Worm (Caenorhabditis elegans): ENCODE results near the gene K04C2.5.
A peak's percentile ranks its signal among the peaks of the same experiment; 100 is the strongest.

The K04C2.5 gene

ce11 chrIII:6887574-6887973, 3.9 kb downstream of the K04C2.5 start (continued):
- TF ChIP-seq rbr-2 (tag; optimal IDR thresholded peaks at IDR 0.05) (peak; percentile 67), jun-1 (tag; optimal IDR thresholded peaks at IDR 0.05) (no peak), lin-39 (tag; optimal IDR thresholded peaks at IDR 0.05) (no peak), daf-8 (GFP tag; IDR thresholded peaks at IDR 0.05) (no peak), tag-97 (GFP tag; IDR thresholded peaks at IDR 0.05) (no peak), F10B5.3 (tag; optimal IDR thresholded peaks at IDR 0.05) (peak; percentile 48), mxl-2 (GFP tag; conservative IDR thresholded peaks at IDR 0.05) (peak; percentile 75; the same call in 1 of the 2 replicates), daf-16 (GFP tag; optimal IDR thresholded peaks at IDR 0.05) (peak in 1 of 2 experiments; percentile 72), daf-16 (tag; optimal IDR thresholded peaks at IDR 0.05) (peak; percentile 36), lsy-2 (tag; optimal IDR thresholded peaks at IDR 0.05) (peak in 1 of 2 experiments; percentile 75), R02D3.7 (tag; optimal IDR thresholded peaks at IDR 0.05) (peak; percentile 8), attf-4 (tag; optimal IDR thresholded peaks at IDR 0.05) (no peak), nhr-6 (tag; optimal IDR thresholded peaks at IDR 0.05) (peak; percentile 49), nhr-10 (tag; optimal IDR thresholded peaks at IDR 0.05) (no peak), dmd-8 (GFP tag; IDR thresholded peaks at IDR 0.05) (peak; percentile 95), ztf-7 (tag; optimal IDR thresholded peaks at IDR 0.05) (peak; percentile 51), Y105C5A.15 (GFP tag; IDR thresholded peaks at IDR 0.05) (0 out of 2 replicates have a peak, but pooled peaks have one; percentile 65), nhr-42 (GFP tag; IDR thresholded peaks at IDR 0.05) (peak; percentile 52), lir-3 (tag; optimal IDR thresholded peaks at IDR 0.05) (peak; percentile 49), tra-1 (GFP tag; IDR thresholded peaks at IDR 0.05) (peak; percentile 92), lin-29 (GFP tag; IDR thresholded peaks at IDR 0.05) (0 out of 2 replicates have a peak, but pooled peaks have one; percentile 24), arid-1 (GFP tag; conservative IDR thresholded peaks at IDR 0.05) (peak; percentile 84), madf-5 (GFP tag; IDR thresholded peaks at IDR 0.05) (0 out of 4 replicates have a peak, but pooled peaks have one; percentile 43 to 69), spr-3 (GFP tag; optimal IDR thresholded peaks at IDR 0.05) (no peak), pqm-1 (tag; optimal IDR thresholded peaks at IDR 0.05) (no peak), hlh-30 (tag; optimal IDR thresholded peaks at IDR 0.05; ENCODE audit: insufficient read depth) (peak; percentile 64), nhr-41 (GFP tag; IDR thresholded peaks at IDR 0.05) (peak; percentile 91), F37D6.2 (tag; optimal IDR thresholded peaks at IDR 0.05) (no peak), zip-2 (tag; optimal IDR thresholded peaks at IDR 0.05) (no peak), nhr-25 (tag; optimal IDR thresholded peaks at IDR 0.05; ENCODE audit: borderline replicate concordance, insufficient read depth) (no peak), ceh-44 (GFP tag; IDR thresholded peaks at IDR 0.05) (peak; percentile 91), dpl-1 (GFP tag; optimal IDR thresholded peaks at IDR 0.05) (peak; percentile 50), lin-15B (tag; optimal IDR thresholded peaks at IDR 0.05) (no peak), ceh-32 (tag; optimal IDR thresholded peaks at IDR 0.05; ENCODE audit: poor library complexity) (no peak), F44E2.7 (GFP tag; IDR thresholded peaks at IDR 0.05) (peak; percentile 75; the same call in 1 of the 2 replicates), unc-130 (GFP tag; optimal IDR thresholded peaks at IDR 0.05) (peak; percentile 51), ZK546.5 (tag; optimal IDR thresholded peaks at IDR 0.05) (no peak)

DNA sequence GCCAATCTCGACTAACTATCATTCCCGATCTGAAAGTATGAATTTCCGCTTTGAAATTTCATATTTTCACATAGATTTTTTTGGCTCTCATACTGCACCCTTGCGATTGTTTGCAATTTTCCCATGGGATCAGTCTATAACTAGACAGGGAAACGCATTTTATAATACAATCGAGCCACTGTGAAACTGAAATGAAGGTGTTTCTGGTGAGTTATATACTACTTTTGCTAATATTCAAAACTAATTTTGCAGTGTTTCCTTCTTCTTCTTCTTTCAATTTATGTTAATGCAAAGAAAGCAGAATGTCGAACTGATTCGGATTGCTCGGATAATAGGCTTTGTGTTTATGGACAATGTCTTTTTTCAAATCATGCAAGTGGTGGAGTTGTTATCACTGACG, 5.6 kb downstream of the K04C2.5 start:
- peak; percentile 1 for TF ChIP-seq aha-1 (tag)
- TF ChIP-seq set-16 (GFP tag; IDR thresholded peaks at IDR 0.05), result no peak
- TF ChIP-seq sdz-12 (GFP tag; optimal IDR thresholded peaks at IDR 0.05), result no peak
- TF ChIP-seq unc-39 (tag; optimal IDR thresholded peaks at IDR 0.05), result no peak
- TF ChIP-seq nhr-6 (tag; optimal IDR thresholded peaks at IDR 0.05), result no peak
- TF ChIP-seq hmg-1.1 (GFP tag; IDR thresholded peaks at IDR 0.05), result no peak
- TF ChIP-seq skn-1 (tag; optimal IDR thresholded peaks at IDR 0.05), result no peak
- TF ChIP-seq unc-62 (GFP tag; optimal IDR thresholded peaks at IDR 0.05 in 1 of 2), result peak in 1 of 2 experiments; percentile 98
- no peak for TF ChIP-seq unc-62 (tag; optimal IDR thresholded peaks at IDR 0.05)

Measured in whole organism, L4 larva.